Worm (Caenorhabditis elegans) whole organism, young adult: Measurements from ENCODE around the gene B0432.9.

ENCODE experiments used
- D2030.7 ChIP-seq: fragments of 200-800 bp; sonication (Bioruptor generic); IDR thresholded peaks from 2 replicates; pipeline ENCODE4 v1.3.6; 2022; ENCODE audit warnings: missing genetic modification reagents, missing genetic modification characterization, missing compliant biosample characterization
- atf-7 ChIP-seq: sonication (generic microtip); optimal IDR thresholded peaks from 2 replicates; lab custom pipeline; 2017; ENCODE audit warnings: mild to moderate bottlenecking, missing genetic modification characterization, missing compliant biosample characterization
- cebp-2 ChIP-seq: fragments of 200-800 bp; sonication (Bioruptor generic); IDR thresholded peaks from 2 replicates; pipeline ENCODE4 v1.3.6; 2022; ENCODE audit warnings: missing genetic modification characterization, missing compliant biosample characterization
- ceh-40 ChIP-seq: fragments of 200-800 bp; sonication (Bioruptor generic); IDR thresholded peaks from 2 replicates; pipeline ENCODE4 v1.3.6; 2022; ENCODE audit warnings: missing genetic modification characterization, missing compliant biosample characterization
- dpl-1 ChIP-seq: fragments of 150-350 bp; optimal IDR thresholded peaks from 2 replicates; lab custom pipeline; 2014; ENCODE audit warnings: missing biosample characterization, missing genetic modification reagents, missing genetic modification characterization
- egl-44 ChIP-seq: fragments of 200-800 bp; sonication (Bioruptor generic); IDR thresholded peaks from 2 replicates; pipeline ENCODE4 v1.3.6; 2022; ENCODE audit warnings: missing genetic modification reagents, missing genetic modification characterization, missing compliant biosample characterization
- ets-4 ChIP-seq: fragments of 200-800 bp; sonication (Bioruptor generic); optimal IDR thresholded peaks from 2 replicates; lab custom pipeline; 2018; ENCODE audit warnings: mild to moderate bottlenecking, missing genetic modification characterization, missing compliant biosample characterization
- pha-4 ChIP-seq: fragments of 150-350 bp; sonication (generic microtip); optimal IDR thresholded peaks from 2 replicates; lab custom pipeline; 2014; ENCODE audit warnings: missing biosample characterization, missing genetic modification reagents, missing genetic modification characterization
- snpc-4 ChIP-seq, 5 experiments: fragments of 150-350 bp in 1 of 5; sonication (generic microtip) in 4 of 5; optimal IDR thresholded peaks; 2 replicates each; lab custom pipeline; 2014 to 2018; ENCODE audit warnings: missing genetic modification characterization in 5 of 5, missing biosample characterization in 3 of 5, antibody characterized with exemption in 2 of 5, mild to moderate bottlenecking in 2 of 5, missing compliant biosample characterization in 2 of 5, missing genotype in 2 of 5, moderate library complexity in 2 of 5, missing genetic modification reagents in 1 of 5
- unc-130 ChIP-seq: sonication (generic microtip); optimal IDR thresholded peaks from 2 replicates; lab custom pipeline; 2016; ENCODE audit warnings: missing genetic modification reagents, missing genetic modification characterization, missing compliant biosample characterization

- TF ChIP-seq D2030.7 (GFP tag; lab: Robert Waterston, UW) (peak; percentile 93), pha-4 (peak; percentile 65), ceh-40 (0 out of 2 replicates have a peak, but pooled peaks have one; percentile 24), unc-130 (GFP tag; lab: Kevin White, UChicago) (peak; percentile 75), cebp-2 (GFP tag; lab: Robert Waterston, UW) (0 out of 2 replicates have a peak, but pooled peaks have one; percentile 35), ets-4 (GFP tag; lab: Kevin White, UChicago) (peak; percentile 42), dpl-1 (GFP tag; lab: Kevin White, UChicago) (peak; percentile 79), snpc-4 (GFP tag; optimal IDR thresholded peaks at IDR 0.05; lab: Kevin White, UChicago) (peak; percentile 14), snpc-4 (tag; optimal IDR thresholded peaks at IDR 0.05; lab: Kevin White, UChicago) (peak in 2 of 4 experiments; percentile 57 to 86), atf-7 (tag; lab: Kevin White, UChicago) (peak; percentile 69), egl-44 (GFP tag; lab: Robert Waterston, UW) (0 out of 2 replicates have a peak, but pooled peaks have one; percentile 41)
Measured at ce11 chrII:255124-255523, 28.4 kb downstream of the B0432.9 start.
